Worm (Caenorhabditis elegans) whole organism, young adult: ENCODE measurements around the gene sec-24.1.
A peak's percentile ranks its signal among the peaks of the same experiment; 100 is the strongest.

Experiments used
- B0019.2 ChIP-seq: fragments of 200-800 bp; sonication (Bioruptor generic); conservative IDR thresholded peaks from 2 replicates; pipeline ENCODE4 v1.3.6; 2022; ENCODE audit warnings: missing genetic modification reagents, missing genetic modification characterization, missing compliant biosample characterization
- C17E4.6 ChIP-seq: fragments of 200-800 bp; sonication (Bioruptor generic); IDR thresholded peaks from 2 replicates; pipeline ENCODE4 v1.3.6; 2022; ENCODE audit warnings: missing genetic modification reagents, missing genetic modification characterization, missing compliant biosample characterization
- F22D6.2 ChIP-seq: sonication (generic microtip); optimal IDR thresholded peaks from 2 replicates; lab custom pipeline; 2016; ENCODE audit warnings: mild to moderate bottlenecking, missing genetic modification characterization, missing compliant biosample characterization
- F33H1.4 ChIP-seq: fragments of 200-800 bp; sonication (Bioruptor generic); IDR thresholded peaks from 2 replicates; pipeline ENCODE4 v1.3.6; 2022; ENCODE audit warnings: missing genetic modification reagents, missing genetic modification characterization, missing compliant biosample characterization
- F39B2.1 ChIP-seq: fragments of 200-800 bp; sonication (Bioruptor generic); IDR thresholded peaks from 2 replicates; pipeline ENCODE4 v1.3.6; 2022; ENCODE audit warnings: missing genetic modification reagents, missing genetic modification characterization, missing compliant biosample characterization
- F52B5.7 ChIP-seq: sonication (generic microtip); optimal IDR thresholded peaks from 2 replicates; lab custom pipeline; 2016; ENCODE audit warnings: mild to moderate bottlenecking, missing genetic modification characterization, missing compliant biosample characterization
- F55B11.4 ChIP-seq: sonication (generic microtip); optimal IDR thresholded peaks from 2 replicates; lab custom pipeline; 2016; ENCODE audit warnings: missing compliant biosample characterization, missing genetic modification characterization, borderline replicate concordance; ENCODE audit not compliant: insufficient read depth
- F57C9.4 ChIP-seq: sonication (generic microtip); optimal IDR thresholded peaks from 2 replicates; lab custom pipeline; 2017; ENCODE audit warnings: mild to moderate bottlenecking, missing genetic modification characterization, missing compliant biosample characterization
- K11D2.4 ChIP-seq: fragments of 200-800 bp; sonication (Bioruptor generic); IDR thresholded peaks from 2 replicates; pipeline ENCODE4 v1.3.6; 2022; ENCODE audit warnings: missing genetic modification reagents, missing genetic modification characterization, missing compliant biosample characterization
- T07F8.4 ChIP-seq: sonication (generic microtip); optimal IDR thresholded peaks from 2 replicates; lab custom pipeline; 2016; ENCODE audit warnings: mild to moderate bottlenecking, missing genetic modification characterization, moderate library complexity, missing compliant biosample characterization
- T26A5.8 ChIP-seq: sonication (generic microtip); optimal IDR thresholded peaks from 2 replicates; lab custom pipeline; 2016; ENCODE audit warnings: missing genetic modification characterization, missing compliant biosample characterization
- Y53G8AR.9 ChIP-seq: fragments of 200-800 bp; sonication (Bioruptor generic); conservative IDR thresholded peaks from 2 replicates; pipeline ENCODE4 v1.3.6; 2022; ENCODE audit warnings: missing genetic modification reagents, missing genetic modification characterization, missing compliant biosample characterization
- Y56A3A.18 ChIP-seq: fragments of 200-800 bp; sonication (Bioruptor generic); IDR thresholded peaks from 2 replicates; pipeline ENCODE4 v1.3.6; 2022; ENCODE audit warnings: missing genetic modification reagents, missing genetic modification characterization, missing compliant biosample characterization
- aptf-3 ChIP-seq: fragments of 200-800 bp; sonication (Bioruptor generic); IDR thresholded peaks from 2 replicates; pipeline ENCODE4 v1.3.6; 2022; ENCODE audit warnings: missing genetic modification characterization, missing compliant biosample characterization
- athp-1 ChIP-seq: sonication (generic microtip); optimal IDR thresholded peaks from 2 replicates; lab custom pipeline; 2017; ENCODE audit warnings: mild to moderate bottlenecking, missing genetic modification characterization, missing compliant biosample characterization
- ceh-79 ChIP-seq: sonication (generic microtip); optimal IDR thresholded peaks from 2 replicates; lab custom pipeline; 2017; ENCODE audit warnings: mild to moderate bottlenecking, missing genetic modification characterization, missing compliant biosample characterization
- chd-7 ChIP-seq: sonication (generic microtip); optimal IDR thresholded peaks from 2 replicates; lab custom pipeline; 2016; ENCODE audit warnings: mild to moderate bottlenecking, missing genetic modification characterization, moderate library complexity, missing compliant biosample characterization
- dpl-1 ChIP-seq: fragments of 150-350 bp; optimal IDR thresholded peaks from 2 replicates; lab custom pipeline; 2014; ENCODE audit warnings: missing biosample characterization, missing genetic modification reagents, missing genetic modification characterization
- egrh-3 ChIP-seq: fragments of 200-800 bp; sonication (Bioruptor generic); IDR thresholded peaks from 2 replicates; pipeline ENCODE4 v1.3.6; 2022; ENCODE audit warnings: missing genetic modification reagents, missing genetic modification characterization, missing compliant biosample characterization
- ekl-4 ChIP-seq: fragments of 200-800 bp; sonication (Bioruptor generic); IDR thresholded peaks from 2 replicates; pipeline ENCODE4 v1.3.6; 2022; ENCODE audit warnings: missing genetic modification reagents, missing genetic modification characterization, missing compliant biosample characterization
- fkh-3 ChIP-seq: sonication (generic microtip); optimal IDR thresholded peaks from 2 replicates; lab custom pipeline; 2016; ENCODE audit warnings: mild to moderate bottlenecking, missing genetic modification characterization, missing compliant biosample characterization
- hmg-20 ChIP-seq: fragments of 200-800 bp; sonication (Bioruptor generic); IDR thresholded peaks from 2 replicates; pipeline ENCODE4 v1.3.6; 2022; ENCODE audit warnings: missing genetic modification reagents, missing genetic modification characterization, missing compliant biosample characterization
- hrde-1 ChIP-seq: sonication (generic microtip); optimal IDR thresholded peaks from 2 replicates; lab custom pipeline; 2016; ENCODE audit warnings: missing genetic modification characterization, mild to moderate bottlenecking, missing compliant biosample characterization, moderate library complexity, missing genotype, missing genetic modification reagents, borderline replicate concordance
- hsf-1 ChIP-seq: fragments of 200-800 bp; sonication (Bioruptor generic); IDR thresholded peaks from 2 replicates; pipeline ENCODE4 v1.3.6; 2022; ENCODE audit warnings: missing genetic modification reagents, missing genetic modification characterization, missing compliant biosample characterization
- let-607 ChIP-seq, 2 experiments: fragments of 200-800 bp in 1 of 2; sonication (Bioruptor generic) in 1 of 2; sonication (generic microtip) in 1 of 2; optimal IDR thresholded peaks; 2 replicates each; lab custom pipeline; 2016 to 2018; ENCODE audit warnings: mild to moderate bottlenecking in 2 of 2, missing compliant biosample characterization in 2 of 2, missing genetic modification characterization in 2 of 2, moderate library complexity in 2 of 2, missing genotype in 1 of 2
- lin-35 ChIP-seq, 3 experiments: fragments of 150-350 bp in 2 of 3; sonication (generic microtip) in 1 of 3; optimal IDR thresholded peaks; 2 replicates each; lab custom pipeline; 2014 to 2018; ENCODE audit warnings: missing biosample characterization in 3 of 3, missing genetic modification characterization in 3 of 3, missing genetic modification reagents in 3 of 3
- lin-54 ChIP-seq: fragments of 200-800 bp; sonication (Bioruptor generic); optimal IDR thresholded peaks from 2 replicates; lab custom pipeline; 2018; ENCODE audit warnings: mild to moderate bottlenecking, missing genetic modification characterization, missing compliant biosample characterization
- lsl-1 ChIP-seq: fragments of 200-800 bp; sonication (Bioruptor generic); optimal IDR thresholded peaks from 2 replicates; lab custom pipeline; 2018; ENCODE audit warnings: mild to moderate bottlenecking, missing genetic modification characterization, moderate library complexity, missing compliant biosample characterization
- lsy-27 ChIP-seq: sonication (generic microtip); optimal IDR thresholded peaks from 2 replicates; lab custom pipeline; 2017; ENCODE audit warnings: missing genetic modification characterization, mild to moderate bottlenecking, missing compliant biosample characterization, antibody characterized with exemption, missing genotype, borderline replicate concordance; ENCODE audit not compliant: insufficient read depth
- madf-3 ChIP-seq: fragments of 200-800 bp; sonication (Bioruptor generic); IDR thresholded peaks from 2 replicates; pipeline ENCODE4 v1.3.6; 2022; ENCODE audit warnings: missing genetic modification reagents, missing genetic modification characterization, missing compliant biosample characterization
- mel-28 ChIP-seq: sonication (generic microtip); optimal IDR thresholded peaks from 2 replicates; lab custom pipeline; 2016; ENCODE audit warnings: borderline replicate concordance, mild to moderate bottlenecking, missing genetic modification characterization, missing compliant biosample characterization
- nfya-1 ChIP-seq: sonication (generic microtip); optimal IDR thresholded peaks from 2 replicates; lab custom pipeline; 2017; ENCODE audit warnings: antibody characterized with exemption, missing compliant biosample characterization, missing genetic modification characterization, borderline replicate concordance; ENCODE audit not compliant: insufficient read depth
- pha-4 ChIP-seq: fragments of 150-350 bp; sonication (generic microtip); optimal IDR thresholded peaks from 2 replicates; lab custom pipeline; 2014; ENCODE audit warnings: missing biosample characterization, missing genetic modification reagents, missing genetic modification characterization
- rec-8 ChIP-seq, 2 experiments: sonication (generic microtip); optimal IDR thresholded peaks; 2 replicates each; lab custom pipeline; 2016; ENCODE audit warnings: mild to moderate bottlenecking in 2 of 2, missing genetic modification characterization in 2 of 2, missing genetic modification reagents in 2 of 2, missing genotype in 2 of 2, missing biosample characterization in 1 of 2, missing compliant biosample characterization in 1 of 2, moderate library complexity in 1 of 2
- sea-2 ChIP-seq: fragments of 200-800 bp; sonication (Bioruptor generic); IDR thresholded peaks from 2 replicates; pipeline ENCODE4 v1.3.6; 2022; ENCODE audit warnings: missing genetic modification characterization, missing compliant biosample characterization
- snpc-4 ChIP-seq, 5 experiments: fragments of 150-350 bp in 1 of 5; sonication (generic microtip) in 4 of 5; optimal IDR thresholded peaks; 2 replicates each; lab custom pipeline; 2014 to 2018; ENCODE audit warnings: missing genetic modification characterization in 5 of 5, missing biosample characterization in 3 of 5, antibody characterized with exemption in 2 of 5, mild to moderate bottlenecking in 2 of 5, missing compliant biosample characterization in 2 of 5, missing genotype in 2 of 5, moderate library complexity in 2 of 5, missing genetic modification reagents in 1 of 5
- somi-1 ChIP-seq: fragments of 200-800 bp; sonication (Bioruptor generic); optimal IDR thresholded peaks from 2 replicates; lab custom pipeline; 2018; ENCODE audit warnings: mild to moderate bottlenecking, missing genetic modification characterization, missing compliant biosample characterization
- tlf-1 ChIP-seq: fragments of 200-800 bp; sonication (Bioruptor generic); optimal IDR thresholded peaks from 2 replicates; lab custom pipeline; 2018; ENCODE audit warnings: mild to moderate bottlenecking, missing genetic modification characterization, missing compliant biosample characterization
- zfh-2 ChIP-seq: fragments of 200-800 bp; sonication (Bioruptor generic); conservative IDR thresholded peaks from 2 replicates; pipeline ENCODE4 v1.3.6; 2022; ENCODE audit warnings: missing genetic modification reagents, missing genetic modification characterization, missing compliant biosample characterization
- ztf-18 ChIP-seq: sonication (generic microtip); optimal IDR thresholded peaks from 2 replicates; lab custom pipeline; 2016; ENCODE audit warnings: missing genotype, mild to moderate bottlenecking, missing genetic modification characterization, missing compliant biosample characterization
- ztf-22 ChIP-seq: fragments of 200-800 bp; sonication (Bioruptor generic); optimal IDR thresholded peaks from 2 replicates; lab custom pipeline; 2018; ENCODE audit warnings: mild to moderate bottlenecking, missing genetic modification characterization, moderate library complexity, missing compliant biosample characterization
- ztf-6 ChIP-seq: fragments of 200-800 bp; sonication (Bioruptor generic); IDR thresholded peaks from 2 replicates; pipeline ENCODE4 v1.3.6; 2022; ENCODE audit warnings: missing genetic modification reagents, missing genetic modification characterization, missing compliant biosample characterization

sec-24.1 gene

ce11 chrIV:11548671-11549070 is 17.3 kb downstream of the sec-24.1 start, which contains the start of gene M04B2.7:
M04B2.7 (minus strand) TSS chrIV:11548771.
- TF ChIP-seq somi-1 (GFP tag; lab: Kevin White, UChicago) (no peak), let-607 (tag; optimal IDR thresholded peaks at IDR 0.05; lab: Kevin White, UChicago) (no peak), hsf-1 (GFP tag; lab: Robert Waterston, UW) (no peak), T26A5.8 (tag; lab: Kevin White, UChicago) (no peak), mel-28 (no peak), zfh-2 (no peak), F33H1.4 (no peak), lin-54 (GFP tag; lab: Kevin White, UChicago) (no peak), chd-7 (tag; lab: Kevin White, UChicago) (no peak), ztf-6 (GFP tag; lab: Robert Waterston, UW) (no peak), egrh-3 (GFP tag; lab: Robert Waterston, UW) (no peak), aptf-3 (GFP tag; lab: Robert Waterston, UW) (no peak), T07F8.4 (tag; lab: Kevin White, UChicago) (no peak)

- TF ChIP-seq somi-1 (GFP tag; lab: Kevin White, UChicago) (no peak), K11D2.4 (GFP tag; lab: Robert Waterston, UW) (no peak), hsf-1 (GFP tag; lab: Robert Waterston, UW) (no peak), ztf-18 (no peak), snpc-4 (GFP tag; optimal IDR thresholded peaks at IDR 0.05; lab: Kevin White, UChicago) (no peak), snpc-4 (tag; optimal IDR thresholded peaks at IDR 0.05; lab: Kevin White, UChicago) (no peak), F33H1.4 (no peak), F52B5.7 (tag; lab: Kevin White, UChicago) (no peak), lsl-1 (no peak), lin-35 (GFP tag; optimal IDR thresholded peaks at IDR 0.05; lab: Kevin White, UChicago) (no peak), lin-54 (GFP tag; lab: Kevin White, UChicago) (peak; percentile 28), ztf-22 (no peak), tlf-1 (GFP tag; lab: Kevin White, UChicago) (no peak), fkh-3 (tag; lab: Kevin White, UChicago) (peak; percentile 16), ceh-79 (tag; lab: Kevin White, UChicago) (peak; percentile 6), lsy-27 (tag; lab: Kevin White, UChicago) (no peak), mel-28 (no peak), B0019.2 (no peak), madf-3 (no peak), athp-1 (tag; lab: Kevin White, UChicago) (peak; percentile 28), F22D6.2 (tag; lab: Kevin White, UChicago) (no peak), hrde-1 (tag; lab: Kevin White, UChicago) (peak; percentile 7), dpl-1 (GFP tag; lab: Kevin White, UChicago) (no peak), F39B2.1 (GFP tag; lab: Robert Waterston, UW) (no peak), F57C9.4 (tag; lab: Kevin White, UChicago) (no peak), hmg-20 (GFP tag; lab: Robert Waterston, UW) (no peak)
Observed at ce11 chrIV:11527752-11528151, 38.2 kb downstream of the sec-24.1 start, which contains the start of gene M04B2.2. M04B2.2 (plus strand) TSS chrIV:11528052.

- TF ChIP-seq ekl-4 (no peak), nfya-1 (tag; lab: Kevin White, UChicago) (no peak), ztf-18 (no peak), sea-2 (GFP tag; lab: Robert Waterston, UW) (no peak), Y56A3A.18 (GFP tag; lab: Robert Waterston, UW) (peak; percentile 54; the same call in 1 of the 2 replicates), F55B11.4 (tag; lab: Kevin White, UChicago) (no peak), ztf-6 (GFP tag; lab: Robert Waterston, UW) (no peak), C17E4.6 (no peak), rec-8 (tag; optimal IDR thresholded peaks at IDR 0.05; lab: Kevin White, UChicago) (no peak), ceh-79 (tag; lab: Kevin White, UChicago) (no peak), Y53G8AR.9 (GFP tag; lab: Robert Waterston, UW) (0 out of 2 replicates have a peak, but pooled peaks have one; percentile 11), zfh-2 (no peak), pha-4 (tag; lab: Kevin White, UChicago) (no peak)
Observed at ce11 chrIV:11526189-11526588, 39.8 kb downstream of the sec-24.1 start.
